Worm (Caenorhabditis elegans) whole organism, young adult: ENCODE results near the gene pnc-2.

Experiments used
- B0261.1 ChIP-seq: sonication (generic microtip); optimal IDR thresholded peaks from 2 replicates; lab custom pipeline; 2016; ENCODE audit warnings: mild to moderate bottlenecking, missing genetic modification characterization, moderate library complexity, missing compliant biosample characterization
- B0336.3 ChIP-seq: fragments of 200-800 bp; sonication (Bioruptor generic); IDR thresholded peaks from 2 replicates; pipeline ENCODE4 v1.3.6; 2022; ENCODE audit warnings: missing genetic modification characterization, missing compliant biosample characterization
- F10E7.11 ChIP-seq: sonication (generic microtip); optimal IDR thresholded peaks from 2 replicates; lab custom pipeline; 2017; ENCODE audit warnings: mild to moderate bottlenecking, missing genetic modification characterization, moderate library complexity, missing compliant biosample characterization
- F37B4.10 ChIP-seq: fragments of 200-800 bp; sonication (Bioruptor generic); IDR thresholded peaks from 2 replicates; pipeline ENCODE4 v1.3.6; 2022; ENCODE audit warnings: missing genetic modification characterization, missing compliant biosample characterization
- F39B2.1 ChIP-seq: fragments of 200-800 bp; sonication (Bioruptor generic); IDR thresholded peaks from 2 replicates; pipeline ENCODE4 v1.3.6; 2022; ENCODE audit warnings: missing genetic modification reagents, missing genetic modification characterization, missing compliant biosample characterization
- F49E8.2 ChIP-seq: sonication (generic microtip); optimal IDR thresholded peaks from 3 replicates; lab custom pipeline; 2017; ENCODE audit warnings: missing genetic modification characterization, mild to moderate bottlenecking, missing compliant biosample characterization, antibody characterized with exemption, moderate library complexity; ENCODE audit not compliant: insufficient read depth
- F57A8.1 ChIP-seq: fragments of 200-800 bp; sonication (Bioruptor generic); optimal IDR thresholded peaks from 2 replicates; lab custom pipeline; 2018; ENCODE audit warnings: mild to moderate bottlenecking, missing genetic modification characterization, moderate library complexity, missing compliant biosample characterization
- K11D2.4 ChIP-seq: fragments of 200-800 bp; sonication (Bioruptor generic); IDR thresholded peaks from 2 replicates; pipeline ENCODE4 v1.3.6; 2022; ENCODE audit warnings: missing genetic modification reagents, missing genetic modification characterization, missing compliant biosample characterization
- K12H6.12 ChIP-seq: fragments of 200-800 bp; sonication (Bioruptor generic); optimal IDR thresholded peaks from 2 replicates; lab custom pipeline; 2018; ENCODE audit warnings: mild to moderate bottlenecking, missing genetic modification characterization, missing compliant biosample characterization
- Y56A3A.18 ChIP-seq: fragments of 200-800 bp; sonication (Bioruptor generic); IDR thresholded peaks from 2 replicates; pipeline ENCODE4 v1.3.6; 2022; ENCODE audit warnings: missing genetic modification reagents, missing genetic modification characterization, missing compliant biosample characterization
- Y95B8A.8 ChIP-seq: fragments of 200-800 bp; sonication (Bioruptor generic); IDR thresholded peaks from 2 replicates; pipeline ENCODE4 v1.3.6; 2022; ENCODE audit warnings: missing genetic modification reagents, missing genetic modification characterization, missing compliant biosample characterization
- aptf-2 ChIP-seq: fragments of 200-800 bp; sonication (Bioruptor generic); conservative IDR thresholded peaks from 2 replicates; pipeline ENCODE4 v1.3.6; 2022; ENCODE audit warnings: missing genetic modification reagents, missing genetic modification characterization, missing compliant biosample characterization
- athp-1 ChIP-seq: sonication (generic microtip); optimal IDR thresholded peaks from 2 replicates; lab custom pipeline; 2017; ENCODE audit warnings: mild to moderate bottlenecking, missing genetic modification characterization, missing compliant biosample characterization
- attf-5 ChIP-seq: fragments of 200-800 bp; sonication (Bioruptor generic); optimal IDR thresholded peaks from 2 replicates; lab custom pipeline; 2018; ENCODE audit warnings: mild to moderate bottlenecking, missing genetic modification characterization, missing compliant biosample characterization
- bed-1 ChIP-seq: fragments of 200-800 bp; sonication (Bioruptor generic); IDR thresholded peaks from 2 replicates; pipeline ENCODE4 v1.3.6; 2022; ENCODE audit warnings: missing genetic modification reagents, missing genetic modification characterization, missing compliant biosample characterization
- bed-2 ChIP-seq: fragments of 200-800 bp; sonication (Bioruptor generic); IDR thresholded peaks from 2 replicates; pipeline ENCODE4 v1.3.6; 2022; ENCODE audit warnings: missing genetic modification reagents, missing genetic modification characterization, missing compliant biosample characterization
- ceh-100 ChIP-seq: fragments of 200-800 bp; sonication (Bioruptor generic); IDR thresholded peaks from 2 replicates; pipeline ENCODE4 v1.3.6; 2022; ENCODE audit warnings: missing genetic modification reagents, missing genetic modification characterization, missing compliant biosample characterization
- ceh-40 ChIP-seq: fragments of 200-800 bp; sonication (Bioruptor generic); IDR thresholded peaks from 2 replicates; pipeline ENCODE4 v1.3.6; 2022; ENCODE audit warnings: missing genetic modification characterization, missing compliant biosample characterization
- dox-1 ChIP-seq: fragments of 200-800 bp; sonication (Bioruptor generic); IDR thresholded peaks from 2 replicates; pipeline ENCODE4 v1.3.6; 2022; ENCODE audit warnings: missing genetic modification reagents, missing genetic modification characterization, missing compliant biosample characterization
- dpff-1 ChIP-seq: sonication (generic microtip); optimal IDR thresholded peaks from 2 replicates; lab custom pipeline; 2017; ENCODE audit warnings: mild to moderate bottlenecking, missing genetic modification characterization, missing compliant biosample characterization
- egl-44 ChIP-seq: fragments of 200-800 bp; sonication (Bioruptor generic); IDR thresholded peaks from 2 replicates; pipeline ENCODE4 v1.3.6; 2022; ENCODE audit warnings: missing genetic modification reagents, missing genetic modification characterization, missing compliant biosample characterization
- fkh-3 ChIP-seq: sonication (generic microtip); optimal IDR thresholded peaks from 2 replicates; lab custom pipeline; 2016; ENCODE audit warnings: mild to moderate bottlenecking, missing genetic modification characterization, missing compliant biosample characterization
- hlh-12 ChIP-seq: sonication (generic microtip); optimal IDR thresholded peaks from 2 replicates; lab custom pipeline; 2016; ENCODE audit warnings: missing genetic modification characterization, missing compliant biosample characterization
- hsf-1 ChIP-seq: fragments of 200-800 bp; sonication (Bioruptor generic); IDR thresholded peaks from 2 replicates; pipeline ENCODE4 v1.3.6; 2022; ENCODE audit warnings: missing genetic modification reagents, missing genetic modification characterization, missing compliant biosample characterization
- let-526 ChIP-seq: fragments of 200-800 bp; sonication (Bioruptor generic); IDR thresholded peaks from 2 replicates; pipeline ENCODE4 v1.3.6; 2022; ENCODE audit warnings: missing genetic modification reagents, missing genetic modification characterization, missing compliant biosample characterization
- lin-54 ChIP-seq: fragments of 200-800 bp; sonication (Bioruptor generic); optimal IDR thresholded peaks from 2 replicates; lab custom pipeline; 2018; ENCODE audit warnings: mild to moderate bottlenecking, missing genetic modification characterization, missing compliant biosample characterization
- lir-1 ChIP-seq: fragments of 200-800 bp; sonication (Bioruptor generic); conservative IDR thresholded peaks from 2 replicates; pipeline ENCODE4 v1.3.6; 2022; ENCODE audit warnings: missing genetic modification reagents, missing genetic modification characterization, missing compliant biosample characterization
- lsy-27 ChIP-seq: sonication (generic microtip); optimal IDR thresholded peaks from 2 replicates; lab custom pipeline; 2017; ENCODE audit warnings: missing genetic modification characterization, mild to moderate bottlenecking, missing compliant biosample characterization, antibody characterized with exemption, missing genotype, borderline replicate concordance; ENCODE audit not compliant: insufficient read depth
- madf-10 ChIP-seq: sonication (generic microtip); optimal IDR thresholded peaks from 2 replicates; lab custom pipeline; 2016; ENCODE audit warnings: mild to moderate bottlenecking, missing genetic modification characterization, missing compliant biosample characterization
- nfyb-1 ChIP-seq: fragments of 200-800 bp; sonication (Bioruptor generic); IDR thresholded peaks from 2 replicates; pipeline ENCODE4 v1.3.6; 2022; ENCODE audit warnings: missing genetic modification reagents, missing genetic modification characterization, missing compliant biosample characterization
- nhr-80 ChIP-seq: sonication (generic microtip); optimal IDR thresholded peaks from 2 replicates; lab custom pipeline; 2016; ENCODE audit warnings: missing genetic modification characterization, missing compliant biosample characterization
- nhr-90 ChIP-seq: sonication (generic microtip); optimal IDR thresholded peaks from 2 replicates; lab custom pipeline; 2016; ENCODE audit warnings: missing genotype, mild to moderate bottlenecking, missing genetic modification characterization, missing compliant biosample characterization
- pbrm-1 ChIP-seq: fragments of 200-800 bp; sonication (Bioruptor generic); IDR thresholded peaks from 2 replicates; pipeline ENCODE4 v1.3.6; 2022; ENCODE audit warnings: missing genetic modification reagents, missing genetic modification characterization, missing compliant biosample characterization
- repo-1 ChIP-seq: sonication (generic microtip); optimal IDR thresholded peaks from 2 replicates; lab custom pipeline; 2017; ENCODE audit warnings: mild to moderate bottlenecking, missing genetic modification characterization, missing compliant biosample characterization
- snpc-1.1 ChIP-seq: sonication (generic microtip); optimal IDR thresholded peaks from 2 replicates; lab custom pipeline; 2017; ENCODE audit warnings: missing genetic modification characterization, mild to moderate bottlenecking, missing compliant biosample characterization, antibody characterized with exemption, moderate library complexity, missing genotype, missing genetic modification reagents; ENCODE audit not compliant: insufficient read depth
- somi-1 ChIP-seq: fragments of 200-800 bp; sonication (Bioruptor generic); optimal IDR thresholded peaks from 2 replicates; lab custom pipeline; 2018; ENCODE audit warnings: mild to moderate bottlenecking, missing genetic modification characterization, missing compliant biosample characterization
- tbp1 ChIP-seq: fragments of 200-800 bp; sonication (Bioruptor generic); optimal IDR thresholded peaks from 2 replicates; lab custom pipeline; 2018; ENCODE audit warnings: mild to moderate bottlenecking, missing genetic modification characterization, missing compliant biosample characterization
- xnd-1 ChIP-seq: sonication (generic microtip); optimal IDR thresholded peaks from 2 replicates; lab custom pipeline; 2016; ENCODE audit warnings: missing genotype, missing genetic modification reagents, missing genetic modification characterization, missing compliant biosample characterization
- ztf-22 ChIP-seq: fragments of 200-800 bp; sonication (Bioruptor generic); optimal IDR thresholded peaks from 2 replicates; lab custom pipeline; 2018; ENCODE audit warnings: mild to moderate bottlenecking, missing genetic modification characterization, moderate library complexity, missing compliant biosample characterization
- ztf-25 ChIP-seq: fragments of 200-800 bp; sonication (Bioruptor generic); IDR thresholded peaks from 2 replicates; pipeline ENCODE4 v1.3.6; 2022; ENCODE audit warnings: missing genetic modification reagents, missing genetic modification characterization, missing compliant biosample characterization
- ztf-6 ChIP-seq: fragments of 200-800 bp; sonication (Bioruptor generic); IDR thresholded peaks from 2 replicates; pipeline ENCODE4 v1.3.6; 2022; ENCODE audit warnings: missing genetic modification reagents, missing genetic modification characterization, missing compliant biosample characterization

The pnc-2 gene

ce11 chrIV:14874926-14875570 is 34.4 kb downstream of the pnc-2 start (continued):
- TF ChIP-seq repo-1: no peak
- no peak for TF ChIP-seq bed-1 (GFP tag; lab: Robert Waterston, UW)
- TF ChIP-seq egl-44 (GFP tag; lab: Robert Waterston, UW): no peak
- TF ChIP-seq lir-1 (GFP tag; lab: Robert Waterston, UW): no peak
- TF ChIP-seq F49E8.2 (tag; lab: Kevin White, UChicago): peak; percentile 7
- TF ChIP-seq bed-2: no peak
- TF ChIP-seq lin-54 (GFP tag; lab: Kevin White, UChicago): no peak
- no peak for TF ChIP-seq aptf-2 (GFP tag; lab: Robert Waterston, UW)
- no peak for TF ChIP-seq lsy-27 (tag; lab: Kevin White, UChicago)
- peak; percentile 20 for TF ChIP-seq snpc-1.1 (tag; lab: Kevin White, UChicago)
- TF ChIP-seq tbp1: peak; percentile 89
- TF ChIP-seq nhr-90 (tag; lab: Kevin White, UChicago): peak; percentile 9
- TF ChIP-seq B0336.3 (GFP tag; lab: Robert Waterston, UW): peak; percentile 31; the same call in 1 of the 2 replicates
- no peak for TF ChIP-seq ceh-40
- TF ChIP-seq xnd-1 (tag; lab: Kevin White, UChicago): no peak
- no peak for TF ChIP-seq dpff-1 (tag; lab: Kevin White, UChicago)
- TF ChIP-seq attf-5 (GFP tag; lab: Kevin White, UChicago): peak; percentile 23
- TF ChIP-seq madf-10 (tag; lab: Kevin White, UChicago): no peak
- peak; percentile 76 for TF ChIP-seq B0261.1 (tag; lab: Kevin White, UChicago)
- no peak for TF ChIP-seq Y95B8A.8
- no peak for TF ChIP-seq K11D2.4 (GFP tag; lab: Robert Waterston, UW)
- no peak for TF ChIP-seq ztf-22
- TF ChIP-seq nhr-80 (tag; lab: Kevin White, UChicago): peak; percentile 88
- TF ChIP-seq nfyb-1: 0 out of 2 replicates have a peak, but pooled peaks have one; percentile 44
- 0 out of 2 replicates have a peak, but pooled peaks have one; percentile 34 for TF ChIP-seq ztf-25 (GFP tag; lab: Robert Waterston, UW)
- TF ChIP-seq F57A8.1: no peak
- TF ChIP-seq F39B2.1 (GFP tag; lab: Robert Waterston, UW): no peak
- no peak for TF ChIP-seq hsf-1 (GFP tag; lab: Robert Waterston, UW)
- TF ChIP-seq hlh-12 (tag; lab: Kevin White, UChicago): no peak
- no peak for TF ChIP-seq F37B4.10 (GFP tag; lab: Robert Waterston, UW)
- TF ChIP-seq K12H6.12: no peak
- TF ChIP-seq Y56A3A.18 (GFP tag; lab: Robert Waterston, UW): no peak
- no peak for TF ChIP-seq F10E7.11 (tag; lab: Kevin White, UChicago)
- no peak; the same call in 1 of the 2 replicates for TF ChIP-seq dox-1
- TF ChIP-seq somi-1 (GFP tag; lab: Kevin White, UChicago): no peak
- TF ChIP-seq ceh-100: no peak
- 0 out of 2 replicates have a peak, but pooled peaks have one; percentile 23 for TF ChIP-seq pbrm-1 (GFP tag; lab: Robert Waterston, UW)
- no peak for TF ChIP-seq athp-1 (tag; lab: Kevin White, UChicago)
- no peak for TF ChIP-seq ztf-6 (GFP tag; lab: Robert Waterston, UW)
- TF ChIP-seq fkh-3: no peak
- TF ChIP-seq let-526 (GFP tag; lab: Robert Waterston, UW): no peak
